Worm (Caenorhabditis elegans): Measurements from ENCODE around the gene W04H10.5.
A peak's percentile ranks its signal among the peaks of the same experiment; 100 is the strongest.

DNA sequence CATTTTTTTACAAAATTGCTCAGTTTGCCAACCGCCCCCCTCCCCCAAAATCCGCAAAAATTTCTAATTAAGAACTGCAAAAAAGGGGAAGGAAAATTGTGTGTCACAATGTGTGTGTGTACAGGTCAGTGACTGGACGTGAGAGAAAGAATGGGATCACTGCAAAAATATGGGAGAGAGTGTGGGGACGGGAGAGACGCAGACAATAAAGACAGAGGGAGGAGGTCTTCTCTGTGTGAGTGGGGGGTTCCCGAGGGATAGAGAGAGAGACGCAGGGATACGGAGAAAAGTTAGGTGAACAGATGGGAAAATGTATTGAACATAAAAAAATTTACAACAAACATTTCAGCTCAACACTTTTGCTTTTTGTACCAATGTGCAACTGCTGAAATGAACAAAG is 19.8 kb downstream of the W04H10.5 start:
- TF ChIP-seq skn-1 (tag; optimal IDR thresholded peaks at IDR 0.05) (no peak), egl-27 (tag; optimal IDR thresholded peaks at IDR 0.05) (peak; percentile 1), R02D3.7 (tag; optimal IDR thresholded peaks at IDR 0.05) (no peak), mdl-1 (tag; optimal IDR thresholded peaks at IDR 0.05) (no peak), mab-5 (tag; optimal IDR thresholded peaks at IDR 0.05) (no peak), fos-1 (tag; optimal IDR thresholded peaks at IDR 0.05) (peak; percentile 63), aly-2 (tag; optimal IDR thresholded peaks at IDR 0.05) (no peak), nhr-25 (tag; optimal IDR thresholded peaks at IDR 0.05) (peak; percentile 73), nhr-11 (tag; optimal IDR thresholded peaks at IDR 0.05) (no peak), unc-62 (GFP tag; optimal IDR thresholded peaks at IDR 0.05) (no peak), nhr-6 (tag; optimal IDR thresholded peaks at IDR 0.05) (no peak), nhr-23 (tag; optimal IDR thresholded peaks at IDR 0.05) (no peak), elt-1 (tag; optimal IDR thresholded peaks at IDR 0.05) (no peak)
